Worm (Caenorhabditis elegans) whole organism, L1 larva: ENCODE data around the gene twk-33.

Experiments used
- ama-1 ChIP-seq: fragments of 150-350 bp; optimal IDR thresholded peaks from 2 replicates; lab custom pipeline; 2014
- dpl-1 ChIP-seq, 3 experiments: fragments of 150-350 bp in 2 of 3; sonication (generic microtip) in 1 of 3; optimal IDR thresholded peaks; 2 replicates each; lab custom pipeline; 2014 to 2017; ENCODE audit warnings: missing biosample characterization in 3 of 3, missing genetic modification characterization in 3 of 3, missing genetic modification reagents in 3 of 3
- elt-3 ChIP-seq, 6 experiments: fragments of 150-350 bp in 1 of 6; sonication (generic microtip); optimal IDR thresholded peaks; 2 replicates each; lab custom pipeline; 2017 to 2018; ENCODE audit warnings: missing biosample characterization in 6 of 6, missing genetic modification characterization in 6 of 6, inconsistent platforms in 1 of 6
- hlh-4 ChIP-seq: sonication (generic microtip); optimal IDR thresholded peaks from 2 replicates; lab custom pipeline; 2016; ENCODE audit warnings: mild to moderate bottlenecking, missing genetic modification characterization, missing compliant biosample characterization
- lin-35 ChIP-seq, 2 experiments: fragments of 150-350 bp; optimal IDR thresholded peaks; 2 replicates each; lab custom pipeline; 2014; ENCODE audit warnings: missing biosample characterization in 2 of 2, missing genetic modification characterization in 2 of 2, missing genetic modification reagents in 2 of 2
- mdl-1 ChIP-seq, 2 experiments: fragments of 150-350 bp; optimal IDR thresholded peaks; 2 replicates each; lab custom pipeline; 2014 to 2017; ENCODE audit warnings: missing biosample characterization in 2 of 2, missing genetic modification characterization in 2 of 2, inconsistent platforms in 1 of 2
- nhr-11 ChIP-seq: fragments of 150-350 bp; optimal IDR thresholded peaks from 2 replicates; lab custom pipeline; 2014; ENCODE audit warnings: missing biosample characterization, missing genetic modification characterization
- tbx-2 ChIP-seq: sonication (generic microtip); optimal IDR thresholded peaks from 2 replicates; lab custom pipeline; 2016; ENCODE audit warnings: missing genetic modification characterization, missing compliant biosample characterization
- unc-62 ChIP-seq: fragments of 150-350 bp; optimal IDR thresholded peaks from 2 replicates; lab custom pipeline; 2014; ENCODE audit warnings: missing biosample characterization, missing genetic modification reagents, missing genetic modification characterization
- ztf-11 ChIP-seq, 2 experiments: sonication (generic microtip); optimal IDR thresholded peaks; 2 replicates each; lab custom pipeline; 2016 to 2017; ENCODE audit warnings: missing genetic modification characterization in 2 of 2, missing biosample characterization in 1 of 2, missing compliant biosample characterization in 1 of 2

ce11 chrV:17668531-17668930, 45.6 kb downstream of the twk-33 start, which contains the start of gene str-89:
- TF ChIP-seq elt-3 (tag; optimal IDR thresholded peaks at IDR 0.05; lab: Kevin White, UChicago) (no peak), lin-35 (GFP tag; optimal IDR thresholded peaks at IDR 0.05; lab: Kevin White, UChicago) (no peak), tbx-2 (tag; lab: Kevin White, UChicago) (no peak), ama-1 (lab: Kevin White, UChicago) (no peak), unc-62 (GFP tag; lab: Kevin White, UChicago) (no peak), dpl-1 (GFP tag; optimal IDR thresholded peaks at IDR 0.05; lab: Kevin White, UChicago) (no peak), hlh-4 (tag; lab: Kevin White, UChicago) (no peak), mdl-1 (tag; optimal IDR thresholded peaks at IDR 0.05; lab: Kevin White, UChicago) (no peak), nhr-11 (tag; lab: Kevin White, UChicago) (no peak), ztf-11 (tag; optimal IDR thresholded peaks at IDR 0.05; lab: Kevin White, UChicago) (no peak)
